Worm (Caenorhabditis elegans) whole organism, L1 larva: ENCODE results near the gene clec-176.

Experiments used
- ets-5 ChIP-seq: fragments of 200-800 bp; sonication (Bioruptor generic); IDR thresholded peaks from 2 replicates; pipeline ENCODE4 v1.3.6; 2022; ENCODE audit warnings: missing genetic modification characterization, missing compliant biosample characterization
- fkh-10 ChIP-seq: sonication (generic microtip); optimal IDR thresholded peaks from 2 replicates; lab custom pipeline; 2017; ENCODE audit warnings: missing biosample characterization, missing genetic modification reagents, missing genetic modification characterization
- lin-15B ChIP-seq: fragments of 150-350 bp; sonication (generic microtip); optimal IDR thresholded peaks from 3 replicates; lab custom pipeline; 2014; ENCODE audit warnings: missing biosample characterization, missing genetic modification characterization
- lsy-2 ChIP-seq, 2 experiments: fragments of 150-350 bp; optimal IDR thresholded peaks; 2 replicates each; lab custom pipeline; 2014; ENCODE audit warnings: missing biosample characterization in 2 of 2, missing genetic modification characterization in 2 of 2
- nhr-28 ChIP-seq: fragments of 150-350 bp; optimal IDR thresholded peaks from 2 replicates; lab custom pipeline; 2014; ENCODE audit warnings: missing biosample characterization, missing genetic modification characterization
- nhr-76 ChIP-seq: sonication (generic microtip); optimal IDR thresholded peaks from 2 replicates; lab custom pipeline; 2017; ENCODE audit warnings: missing biosample characterization, missing genetic modification characterization
- pag-3 ChIP-seq: sonication (generic microtip); optimal IDR thresholded peaks from 2 replicates; lab custom pipeline; 2017; ENCODE audit warnings: missing genetic modification characterization, mild to moderate bottlenecking, missing compliant biosample characterization, antibody characterized with exemption, borderline replicate concordance; ENCODE audit not compliant: insufficient read depth
- pqm-1 ChIP-seq: sonication (generic microtip); optimal IDR thresholded peaks from 3 replicates; lab custom pipeline; 2017; ENCODE audit warnings: missing biosample characterization, missing genetic modification characterization
- zag-1 ChIP-seq: fragments of 150-350 bp; optimal IDR thresholded peaks from 2 replicates; lab custom pipeline; 2014; ENCODE audit warnings: missing biosample characterization, missing genetic modification characterization

ce11 chrIV:4992089-4992488, 8.2 kb downstream of the clec-176 start, which contains the start of gene str-162:
- TF ChIP-seq ets-5 (GFP tag; lab: Robert Waterston, UW) (no peak), pag-3 (tag; lab: Kevin White, UChicago) (no peak), nhr-28 (no peak), zag-1 (tag; lab: Kevin White, UChicago) (no peak), fkh-10 (GFP tag; lab: Kevin White, UChicago) (no peak), nhr-76 (no peak), lin-15B (tag; lab: Kevin White, UChicago) (no peak), pqm-1 (tag; lab: Kevin White, UChicago) (no peak), lsy-2 (tag; optimal IDR thresholded peaks at IDR 0.05; lab: Kevin White, UChicago) (no peak)
